Fruit fly (Drosophila melanogaster) Kc167 (cell line): Measurements from ENCODE around the gene Sras.

Source experiments
- Myc ChIP-seq: fragments of >200 bp; optimal IDR thresholded peaks from 2 replicates; lab custom pipeline; 2017; ENCODE audit warnings: missing external identifiers
- Sin3A ChIP-seq: fragments of >200 bp; optimal IDR thresholded peaks from 2 replicates; lab custom pipeline; 2018; ENCODE audit warnings: missing external identifiers
- h ChIP-seq: fragments of >200 bp; optimal IDR thresholded peaks from 3 replicates; lab custom pipeline; 2018; ENCODE audit warnings: missing external identifiers
- insv ChIP-seq: fragments of >200 bp; optimal IDR thresholded peaks from 3 replicates; lab custom pipeline; 2018; ENCODE audit warnings: missing external identifiers
- psq ChIP-seq: fragments of >200 bp; optimal IDR thresholded peaks from 2 replicates; lab custom pipeline; 2017; ENCODE audit warnings: missing external identifiers
- ttk ChIP-seq: sonication (Bioruptor generic); optimal IDR thresholded peaks from 2 replicates; lab custom pipeline; 2017; ENCODE audit warnings: missing external identifiers

The Sras gene

dm6 chr3L:5608786-5609370, 45.3 kb downstream of the Sras start:
- TF ChIP-seq psq (no peak), ttk (lab: Kevin White, UChicago) (no peak), insv (lab: Kevin White, UChicago) (no peak), h (lab: Kevin White, UChicago) (no peak), Sin3A (lab: Kevin White, UChicago) (no peak), Myc (no peak)

DNA sequence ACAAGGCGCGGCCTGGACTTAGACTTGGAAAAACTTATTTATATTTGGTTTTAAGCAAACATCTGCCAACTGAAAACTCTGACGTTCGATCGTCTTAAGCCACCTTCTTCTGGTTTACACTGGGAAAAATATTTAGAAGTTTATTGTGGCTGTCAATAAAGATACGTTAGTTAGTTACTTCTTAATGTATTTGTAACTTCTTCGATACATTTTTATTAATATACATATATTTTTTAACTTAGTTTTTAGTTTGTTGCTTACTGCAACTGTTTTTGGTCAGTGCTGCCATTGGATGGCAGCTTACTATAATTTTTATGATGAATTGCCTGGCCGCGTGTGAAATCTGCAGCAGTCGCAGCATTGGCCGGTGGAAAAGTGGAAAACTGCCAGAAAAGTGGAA, 45.9 kb downstream of the Sras start:
- no peak for TF ChIP-seq insv (lab: Kevin White, UChicago)
- TF ChIP-seq psq, result no peak

DNA sequence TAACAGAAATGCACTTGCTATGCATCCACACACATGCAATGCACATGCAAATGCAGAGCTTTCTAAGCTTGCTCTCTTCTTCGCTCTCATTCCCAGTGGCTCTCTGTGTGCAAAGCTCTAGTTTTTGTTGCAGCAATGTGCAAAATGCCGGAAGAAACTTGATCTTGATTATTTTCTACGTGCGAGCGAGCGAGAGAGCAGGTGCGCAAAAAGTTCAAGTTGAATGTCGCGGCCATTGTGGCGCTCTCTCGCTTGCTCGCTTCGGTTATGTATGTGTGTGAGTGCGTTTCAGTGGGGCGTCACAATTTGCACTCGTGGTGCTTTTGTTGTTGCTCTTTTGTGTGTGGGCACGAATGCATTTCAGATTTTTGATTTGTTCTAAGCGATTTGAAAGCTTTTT, 47.0 kb downstream of the Sras start:
- no peak for TF ChIP-seq insv (lab: Kevin White, UChicago)
- no peak for TF ChIP-seq ttk (lab: Kevin White, UChicago)
- no peak for TF ChIP-seq Sin3A (lab: Kevin White, UChicago)

DNA sequence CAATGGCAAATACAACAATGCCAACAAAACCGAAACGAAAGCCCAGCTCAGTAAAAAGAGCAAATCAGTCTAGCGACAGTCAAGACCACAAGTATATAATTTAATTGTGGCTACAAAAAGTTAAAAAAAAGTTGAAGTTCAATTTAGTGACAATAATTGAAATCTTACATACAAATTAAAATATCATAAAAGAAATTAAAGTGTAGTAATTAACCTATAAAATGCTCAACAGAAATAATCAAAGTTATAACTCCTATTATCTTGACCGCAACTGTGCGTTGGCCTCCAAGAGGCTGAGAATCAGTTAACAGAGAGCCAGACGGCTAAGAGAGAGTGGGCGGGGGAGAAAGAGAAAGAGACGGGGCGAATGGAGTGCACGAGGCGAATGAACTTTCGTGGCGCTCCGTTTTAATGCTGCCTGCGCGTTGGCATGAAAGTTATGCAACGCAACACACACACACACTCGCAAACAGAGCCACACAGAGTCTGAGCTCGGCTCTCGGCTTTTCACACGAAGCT, 48.2 kb downstream of the Sras start:
- TF ChIP-seq psq (no peak), ttk (lab: Kevin White, UChicago) (no peak), Myc (no peak), Sin3A (lab: Kevin White, UChicago) (no peak), insv (lab: Kevin White, UChicago) (no peak), h (lab: Kevin White, UChicago) (no peak)
